Worm (Caenorhabditis elegans): ENCODE measurements around the gene plp-1.

Gene plp-1

DNA sequence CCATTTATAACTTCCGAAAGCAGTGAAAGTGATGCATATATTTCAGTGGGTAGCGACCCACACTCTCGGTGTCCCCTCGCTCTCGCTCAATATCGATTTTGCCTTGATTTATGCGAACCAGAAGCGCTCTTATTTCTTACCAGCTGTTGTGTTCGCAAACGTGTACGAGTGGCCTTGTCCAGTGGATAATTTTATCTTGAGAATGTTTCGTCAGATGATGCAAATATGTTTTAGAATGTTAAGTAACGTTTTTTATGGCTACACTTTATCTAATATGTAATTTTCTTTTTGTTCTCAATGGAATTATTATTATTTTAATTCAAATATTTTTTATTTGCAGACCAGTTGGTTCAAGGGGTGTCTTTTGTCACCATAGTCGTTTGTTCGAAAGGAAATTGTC, at the start of gene plp-1:
Gene plp-1 (plus strand): TSS at position 341 of the 400 bp plus-strand sequence.
- TF ChIP-seq sea-1 (GFP tag; conservative IDR thresholded peaks at IDR 0.05) (no peak), scrt-1 (GFP tag; IDR thresholded peaks at IDR 0.05) (no peak), aly-1 (tag; optimal IDR thresholded peaks at IDR 0.05) (no peak), hmbx-1 (tag; optimal IDR thresholded peaks at IDR 0.05) (no peak), F13C5.2 (tag; optimal IDR thresholded peaks at IDR 0.05) (no peak), tbx-11 (GFP tag; IDR thresholded peaks at IDR 0.05) (no peak), tbx-37 (GFP tag; conservative IDR thresholded peaks at IDR 0.05) (no peak), B0310.2 (tag; optimal IDR thresholded peaks at IDR 0.05) (no peak), hnd-1 (tag; optimal IDR thresholded peaks at IDR 0.05) (no peak), ets-7 (tag; optimal IDR thresholded peaks at IDR 0.05) (no peak), flt-1 (GFP tag; IDR thresholded peaks at IDR 0.05) (no peak), pes-1 (GFP tag; IDR thresholded peaks at IDR 0.05) (no peak)

DNA sequence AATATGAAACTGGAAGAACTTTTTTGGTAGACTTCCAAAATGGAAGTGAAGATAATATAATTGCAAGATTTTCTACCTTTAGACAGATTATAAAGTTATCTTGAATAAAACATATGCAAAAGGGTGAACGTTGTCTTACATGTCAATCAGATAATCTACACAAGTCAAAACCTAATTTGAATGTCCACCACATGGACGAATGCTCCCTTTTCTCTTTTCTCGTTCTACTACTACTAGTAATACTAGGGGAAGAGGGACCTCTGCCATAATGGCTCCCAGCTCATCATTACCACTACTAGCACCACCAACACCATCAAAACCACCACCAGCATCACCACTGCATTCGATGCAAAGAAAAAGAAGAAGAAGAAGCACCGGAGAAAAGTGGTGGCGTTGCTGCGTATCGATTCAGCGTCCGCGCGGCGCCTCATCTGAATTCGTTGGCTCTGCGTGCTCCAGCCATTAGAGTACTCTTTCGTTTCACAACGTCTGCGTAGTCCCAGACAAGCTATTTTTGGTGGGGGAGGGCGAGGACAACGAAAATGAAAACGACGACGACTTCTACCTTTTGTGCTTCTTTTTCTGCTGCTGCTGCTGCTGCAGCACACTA, 47.8 kb upstream of the plp-1 start:
- TF ChIP-seq ama-1 (optimal IDR thresholded peaks at IDR 0.05), result no peak
- no peak for TF ChIP-seq tbx-11 (GFP tag; IDR thresholded peaks at IDR 0.05)
- TF ChIP-seq hmg-4 (GFP tag; optimal IDR thresholded peaks at IDR 0.05), result no peak
- TF ChIP-seq sea-1 (GFP tag; conservative IDR thresholded peaks at IDR 0.05), result no peak
- no peak for TF ChIP-seq tbx-37 (GFP tag; conservative IDR thresholded peaks at IDR 0.05)
- TF ChIP-seq tra-4 (tag; optimal IDR thresholded peaks at IDR 0.05), result no peak
- TF ChIP-seq aly-1 (tag; optimal IDR thresholded peaks at IDR 0.05), result no peak
- TF ChIP-seq B0310.2 (tag; optimal IDR thresholded peaks at IDR 0.05), result no peak
- no peak for TF ChIP-seq F13C5.2 (tag; optimal IDR thresholded peaks at IDR 0.05)
- TF ChIP-seq hmbx-1 (tag; optimal IDR thresholded peaks at IDR 0.05), result no peak
- no peak for TF ChIP-seq ets-7 (tag; optimal IDR thresholded peaks at IDR 0.05)
- no peak for TF ChIP-seq ceh-13 (GFP tag; optimal IDR thresholded peaks at IDR 0.05)
- TF ChIP-seq hnd-1 (tag; optimal IDR thresholded peaks at IDR 0.05), result no peak
- TF ChIP-seq ceh-36 (tag; optimal IDR thresholded peaks at IDR 0.05), result no peak
- TF ChIP-seq pes-1 (GFP tag; IDR thresholded peaks at IDR 0.05), result no peak
- no peak for TF ChIP-seq flt-1 (GFP tag; IDR thresholded peaks at IDR 0.05)

DNA sequence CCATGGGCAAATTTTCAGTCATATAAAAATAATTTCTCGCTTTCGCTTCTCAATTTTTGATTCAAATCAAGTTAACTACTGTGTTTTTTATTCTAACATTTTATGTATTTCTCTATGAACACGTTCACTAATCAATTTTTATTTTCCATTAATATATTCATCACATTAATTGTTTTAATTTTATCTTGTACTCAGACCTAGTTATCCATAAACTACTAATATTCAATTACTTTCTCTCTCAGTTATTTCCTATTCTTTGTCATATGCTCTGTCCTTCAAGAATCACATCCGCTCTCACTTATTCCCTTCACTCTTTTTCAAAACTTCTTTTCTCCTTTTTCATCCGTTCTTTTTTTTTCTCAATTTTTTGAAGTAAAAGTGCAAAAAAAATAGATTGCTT, 46.2 kb upstream of the plp-1 start:
- TF ChIP-seq pes-1 (GFP tag; IDR thresholded peaks at IDR 0.05) (no peak), ceh-36 (tag; optimal IDR thresholded peaks at IDR 0.05) (no peak), tra-4 (tag; optimal IDR thresholded peaks at IDR 0.05) (no peak), hmbx-1 (tag; optimal IDR thresholded peaks at IDR 0.05) (no peak), B0310.2 (tag; optimal IDR thresholded peaks at IDR 0.05) (no peak)

DNA sequence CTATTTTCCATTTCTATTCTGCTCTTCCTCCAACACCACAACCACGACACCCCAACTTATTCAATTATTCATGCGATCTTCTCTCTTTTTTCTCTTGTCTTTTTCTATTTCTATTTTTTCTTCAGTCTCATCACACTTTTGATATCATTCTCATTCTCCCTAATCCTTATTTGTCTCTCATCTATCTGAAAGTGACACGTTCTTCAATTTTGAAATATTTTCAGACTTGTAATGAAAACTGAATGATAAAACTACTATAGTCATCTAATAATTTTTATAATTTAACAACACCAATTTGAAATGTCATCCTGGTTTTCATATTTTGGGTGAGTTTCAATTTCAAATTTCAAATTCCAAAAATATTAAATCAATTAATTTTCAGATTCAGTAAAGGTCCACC, 44.5 kb upstream of the plp-1 start, which contains the start of gene cla-1:
Gene cla-1 (plus strand): TSS at position 301 of the 400 bp plus-strand sequence.
- TF ChIP-seq tra-4 (tag; optimal IDR thresholded peaks at IDR 0.05), result no peak
- TF ChIP-seq ceh-36 (tag; optimal IDR thresholded peaks at IDR 0.05), result no peak
- TF ChIP-seq hmg-4 (GFP tag; optimal IDR thresholded peaks at IDR 0.05), result no peak
- no peak for TF ChIP-seq pes-1 (GFP tag; IDR thresholded peaks at IDR 0.05)
- no peak for TF ChIP-seq hmbx-1 (tag; optimal IDR thresholded peaks at IDR 0.05)
- TF ChIP-seq scrt-1 (GFP tag; IDR thresholded peaks at IDR 0.05), result no peak
- TF ChIP-seq B0310.2 (tag; optimal IDR thresholded peaks at IDR 0.05), result no peak
- TF ChIP-seq F13C5.2 (tag; optimal IDR thresholded peaks at IDR 0.05), result no peak
- no peak for TF ChIP-seq tbx-37 (GFP tag; conservative IDR thresholded peaks at IDR 0.05)
- no peak for TF ChIP-seq hnd-1 (tag; optimal IDR thresholded peaks at IDR 0.05)
- no peak for TF ChIP-seq sea-1 (GFP tag; conservative IDR thresholded peaks at IDR 0.05)
- no peak for TF ChIP-seq ets-7 (tag; optimal IDR thresholded peaks at IDR 0.05)
- no peak for TF ChIP-seq flt-1 (GFP tag; IDR thresholded peaks at IDR 0.05)
- no peak for TF ChIP-seq tbx-11 (GFP tag; IDR thresholded peaks at IDR 0.05)
- no peak for TF ChIP-seq ceh-13 (GFP tag; optimal IDR thresholded peaks at IDR 0.05)
- TF ChIP-seq ama-1 (optimal IDR thresholded peaks at IDR 0.05), result no peak
- no peak for TF ChIP-seq aly-1 (tag; optimal IDR thresholded peaks at IDR 0.05)

DNA sequence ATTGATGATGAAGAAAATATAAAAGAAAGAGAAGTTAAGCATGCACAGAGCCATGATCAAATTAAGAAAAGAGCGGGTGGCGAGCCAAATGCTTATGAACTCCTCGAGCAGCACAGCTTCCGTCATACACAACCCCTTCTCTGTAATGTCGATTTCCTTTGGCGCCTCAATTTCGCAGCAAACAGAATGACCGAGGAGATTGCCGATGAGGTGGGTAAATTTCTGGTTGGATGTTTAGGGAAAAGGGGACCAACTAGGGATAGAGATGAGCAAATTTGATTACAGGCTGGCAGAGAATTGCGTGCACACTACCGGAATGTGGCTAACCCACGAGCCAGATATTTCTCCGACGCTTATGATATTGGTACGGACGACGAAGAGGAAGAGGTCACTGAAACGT, 27.7 kb upstream of the plp-1 start:
- no peak for TF ChIP-seq tbx-11 (GFP tag; IDR thresholded peaks at IDR 0.05)
- TF ChIP-seq pes-1 (GFP tag; IDR thresholded peaks at IDR 0.05), result no peak
- TF ChIP-seq tbx-37 (GFP tag; conservative IDR thresholded peaks at IDR 0.05), result no peak
- no peak for TF ChIP-seq tra-4 (tag; optimal IDR thresholded peaks at IDR 0.05)
- no peak for TF ChIP-seq hmg-4 (GFP tag; optimal IDR thresholded peaks at IDR 0.05)
- TF ChIP-seq aly-1 (tag; optimal IDR thresholded peaks at IDR 0.05), result no peak

DNA sequence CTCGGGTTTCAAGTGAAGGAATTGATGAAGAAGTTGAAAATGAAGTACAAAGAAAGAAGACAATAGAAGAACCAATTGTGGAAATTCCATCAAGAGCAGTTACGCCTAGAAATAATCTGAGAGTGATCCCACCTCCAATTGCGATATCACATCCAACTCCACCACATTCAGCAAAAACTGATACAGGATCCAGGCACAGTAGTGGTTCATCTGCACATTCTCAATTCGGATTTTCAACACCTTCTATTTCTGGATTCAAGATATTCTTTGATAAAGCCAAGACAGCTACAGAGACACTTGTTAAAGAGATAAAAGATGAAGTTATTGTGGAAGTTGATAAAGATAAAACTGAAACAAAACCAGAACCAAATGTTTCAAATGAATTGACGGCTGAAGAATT, 25.0 kb upstream of the plp-1 start:
- no peak for TF ChIP-seq ama-1 (optimal IDR thresholded peaks at IDR 0.05)
- no peak for TF ChIP-seq tbx-37 (GFP tag; conservative IDR thresholded peaks at IDR 0.05)
- no peak for TF ChIP-seq B0310.2 (tag; optimal IDR thresholded peaks at IDR 0.05)
- TF ChIP-seq ceh-36 (tag; optimal IDR thresholded peaks at IDR 0.05), result no peak
- no peak for TF ChIP-seq ets-7 (tag; optimal IDR thresholded peaks at IDR 0.05)
- no peak for TF ChIP-seq flt-1 (GFP tag; IDR thresholded peaks at IDR 0.05)
- TF ChIP-seq tra-4 (tag; optimal IDR thresholded peaks at IDR 0.05), result no peak
- no peak for TF ChIP-seq pes-1 (GFP tag; IDR thresholded peaks at IDR 0.05)
- no peak for TF ChIP-seq hnd-1 (tag; optimal IDR thresholded peaks at IDR 0.05)
- TF ChIP-seq hmbx-1 (tag; optimal IDR thresholded peaks at IDR 0.05), result no peak
- no peak for TF ChIP-seq aly-1 (tag; optimal IDR thresholded peaks at IDR 0.05)
- TF ChIP-seq tbx-11 (GFP tag; IDR thresholded peaks at IDR 0.05), result no peak
- TF ChIP-seq F13C5.2 (tag; optimal IDR thresholded peaks at IDR 0.05), result no peak

DNA sequence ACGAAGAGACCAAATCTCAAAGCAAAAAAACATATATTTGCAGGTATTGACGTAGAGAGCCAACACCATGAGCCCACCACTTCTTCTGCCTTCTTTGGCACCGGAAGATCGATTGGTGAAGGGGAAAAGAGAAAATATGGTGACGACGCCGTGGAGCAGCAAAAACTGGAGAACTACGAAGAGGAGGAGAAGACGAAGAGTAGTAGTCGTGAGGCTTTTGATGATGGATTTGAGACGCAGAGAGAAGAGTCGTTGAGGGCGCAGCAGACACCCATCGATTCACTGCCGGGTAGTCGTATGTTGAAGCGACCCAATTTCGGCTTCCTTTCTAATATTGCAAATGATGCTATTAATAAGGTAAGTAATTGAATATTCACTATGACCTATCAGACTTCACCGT, 21.8 kb upstream of the plp-1 start:
- no peak for TF ChIP-seq hnd-1 (tag; optimal IDR thresholded peaks at IDR 0.05)
- TF ChIP-seq tbx-37 (GFP tag; conservative IDR thresholded peaks at IDR 0.05), result no peak
- no peak for TF ChIP-seq ceh-13 (GFP tag; optimal IDR thresholded peaks at IDR 0.05)
- TF ChIP-seq aly-1 (tag; optimal IDR thresholded peaks at IDR 0.05), result no peak
- TF ChIP-seq tra-4 (tag; optimal IDR thresholded peaks at IDR 0.05), result no peak
- no peak for TF ChIP-seq scrt-1 (GFP tag; IDR thresholded peaks at IDR 0.05)
- no peak for TF ChIP-seq sea-1 (GFP tag; conservative IDR thresholded peaks at IDR 0.05)
- no peak for TF ChIP-seq ceh-36 (tag; optimal IDR thresholded peaks at IDR 0.05)
- TF ChIP-seq ama-1 (optimal IDR thresholded peaks at IDR 0.05), result no peak
- no peak for TF ChIP-seq B0310.2 (tag; optimal IDR thresholded peaks at IDR 0.05)
- TF ChIP-seq hmg-4 (GFP tag; optimal IDR thresholded peaks at IDR 0.05), result no peak
- no peak for TF ChIP-seq flt-1 (GFP tag; IDR thresholded peaks at IDR 0.05)
- TF ChIP-seq hmbx-1 (tag; optimal IDR thresholded peaks at IDR 0.05), result no peak
- TF ChIP-seq pes-1 (GFP tag; IDR thresholded peaks at IDR 0.05), result no peak
- no peak for TF ChIP-seq F13C5.2 (tag; optimal IDR thresholded peaks at IDR 0.05)
- no peak for TF ChIP-seq ets-7 (tag; optimal IDR thresholded peaks at IDR 0.05)
- no peak for TF ChIP-seq tbx-11 (GFP tag; IDR thresholded peaks at IDR 0.05)
